Worm (Caenorhabditis elegans) whole organism, midembryonic: ENCODE measurements around the gene T14G8.4.

ENCODE experiments used
- T22C8.4 ChIP-seq: fragments of 200-800 bp; sonication (Bioruptor generic); IDR thresholded peaks from 2 replicates; pipeline ENCODE4 v1.3.6; 2022; ENCODE audit warnings: missing genetic modification characterization, missing compliant biosample characterization
- cog-1 ChIP-seq: sonication (generic microtip); optimal IDR thresholded peaks from 2 replicates; lab custom pipeline; 2016; ENCODE audit warnings: missing genetic modification characterization, missing compliant biosample characterization
- flt-1 ChIP-seq: fragments of 200-800 bp; sonication (Bioruptor generic); IDR thresholded peaks from 2 replicates; pipeline ENCODE4 v1.3.6; 2022; ENCODE audit warnings: missing genetic modification characterization, missing compliant biosample characterization
- klf-2 ChIP-seq: fragments of 200-800 bp; sonication (Bioruptor generic); conservative IDR thresholded peaks from 2 replicates; pipeline ENCODE4 v1.3.6; 2022; ENCODE audit warnings: missing genetic modification reagents, missing genetic modification characterization, missing compliant biosample characterization
- med-1 ChIP-seq: sonication (generic microtip); optimal IDR thresholded peaks from 2 replicates; lab custom pipeline; 2017; ENCODE audit warnings: missing genetic modification characterization, mild to moderate bottlenecking, missing compliant biosample characterization, antibody characterized with exemption, missing genetic modification reagents; ENCODE audit not compliant: insufficient read depth
- ref-1 ChIP-seq: fragments of 200-800 bp; sonication (Bioruptor generic); conservative IDR thresholded peaks from 2 replicates; pipeline ENCODE4 v1.3.6; 2022; ENCODE audit warnings: missing genetic modification reagents, missing genetic modification characterization, missing compliant biosample characterization
- tab-1 ChIP-seq: fragments of 200-800 bp; sonication (Bioruptor generic); IDR thresholded peaks from 2 replicates; pipeline ENCODE4 v1.3.6; 2022; ENCODE audit warnings: missing genetic modification characterization, missing compliant biosample characterization
- ztf-23 ChIP-seq: fragments of 200-800 bp; sonication (Bioruptor generic); IDR thresholded peaks from 2 replicates; pipeline ENCODE4 v1.3.6; 2022; ENCODE audit warnings: missing genetic modification reagents, missing genetic modification characterization, missing compliant biosample characterization
- ztf-29 ChIP-seq: fragments of 200-800 bp; sonication (Bioruptor generic); IDR thresholded peaks from 2 replicates; pipeline ENCODE4 v1.3.6; 2022; ENCODE audit warnings: missing genetic modification reagents, missing genetic modification characterization, missing compliant biosample characterization

The T14G8.4 gene

ce11 chrX:12873688-12874364 is 10.1 kb upstream of the T14G8.4 start:
- TF ChIP-seq ref-1 (no peak), T22C8.4 (GFP tag; lab: Robert Waterston, UW) (no peak), cog-1 (tag; lab: Kevin White, UChicago) (no peak), tab-1 (GFP tag; lab: Robert Waterston, UW) (no peak), ztf-23 (GFP tag; lab: Robert Waterston, UW) (no peak), med-1 (no peak), flt-1 (GFP tag; lab: Robert Waterston, UW) (no peak), klf-2 (GFP tag; lab: Robert Waterston, UW) (no peak), ztf-29 (no peak)

ce11 chrX:12872022-12872888 is 8.6 kb upstream of the T14G8.4 start:
- no peak for TF ChIP-seq klf-2 (GFP tag; lab: Robert Waterston, UW)
- TF ChIP-seq flt-1 (GFP tag; lab: Robert Waterston, UW): no peak
- TF ChIP-seq T22C8.4 (GFP tag; lab: Robert Waterston, UW): no peak
- TF ChIP-seq ref-1: no peak
- TF ChIP-seq ztf-23 (GFP tag; lab: Robert Waterston, UW): no peak
- TF ChIP-seq ztf-29: no peak
- no peak for TF ChIP-seq cog-1 (tag; lab: Kevin White, UChicago)

- TF ChIP-seq ztf-23 (GFP tag; lab: Robert Waterston, UW) (no peak), tab-1 (GFP tag; lab: Robert Waterston, UW) (no peak), cog-1 (tag; lab: Kevin White, UChicago) (no peak), med-1 (no peak), T22C8.4 (GFP tag; lab: Robert Waterston, UW) (no peak), flt-1 (GFP tag; lab: Robert Waterston, UW) (no peak), ref-1 (no peak), ztf-29 (no peak), klf-2 (GFP tag; lab: Robert Waterston, UW) (no peak)
Measured at ce11 chrX:12869827-12870394, 6.2 kb upstream of the T14G8.4 start.

ce11 chrX:12869412-12869811 is 5.7 kb upstream of the T14G8.4 start:
- TF ChIP-seq ztf-23 (GFP tag; lab: Robert Waterston, UW): no peak

ce11 chrX:12863262-12863661 is 434 bp downstream of the T14G8.4 start:
- TF ChIP-seq tab-1 (GFP tag; lab: Robert Waterston, UW) (no peak), cog-1 (tag; lab: Kevin White, UChicago) (no peak), ref-1 (no peak), ztf-29 (no peak), med-1 (no peak), T22C8.4 (GFP tag; lab: Robert Waterston, UW) (no peak), klf-2 (GFP tag; lab: Robert Waterston, UW) (no peak), ztf-23 (GFP tag; lab: Robert Waterston, UW) (no peak), flt-1 (GFP tag; lab: Robert Waterston, UW) (no peak)

ce11 chrX:12862509-12862908 is 1.2 kb downstream of the T14G8.4 start, which contains the start of gene T14G8.6:
T14G8.6 (minus strand) TSS chrX:12862846.
- TF ChIP-seq klf-2 (GFP tag; lab: Robert Waterston, UW) (no peak), tab-1 (GFP tag; lab: Robert Waterston, UW) (no peak), ztf-23 (GFP tag; lab: Robert Waterston, UW) (no peak), ztf-29 (no peak), flt-1 (GFP tag; lab: Robert Waterston, UW) (no peak), ref-1 (no peak), med-1 (no peak), cog-1 (tag; lab: Kevin White, UChicago) (no peak), T22C8.4 (GFP tag; lab: Robert Waterston, UW) (no peak)

ce11 chrX:12860711-12861287 is 2.9 kb downstream of the T14G8.4 start, which contains the start of gene T14G8.3:
T14G8.3 (plus strand) TSS chrX:12861237.
- TF ChIP-seq T22C8.4 (GFP tag; lab: Robert Waterston, UW) (no peak), flt-1 (GFP tag; lab: Robert Waterston, UW) (no peak), ztf-29 (no peak), ztf-23 (GFP tag; lab: Robert Waterston, UW) (no peak)

- TF ChIP-seq klf-2 (GFP tag; lab: Robert Waterston, UW) (no peak), ztf-23 (GFP tag; lab: Robert Waterston, UW) (no peak), cog-1 (tag; lab: Kevin White, UChicago) (no peak), med-1 (no peak), flt-1 (GFP tag; lab: Robert Waterston, UW) (no peak), ztf-29 (no peak), tab-1 (GFP tag; lab: Robert Waterston, UW) (no peak), T22C8.4 (GFP tag; lab: Robert Waterston, UW) (no peak)
Measured at ce11 chrX:12857701-12858100, 6.0 kb downstream of the T14G8.4 start, which contains the start of gene T14G8.2. T14G8.2 (plus strand) TSS chrX:12858001.

ce11 chrX:12854680-12855079 is 9.0 kb downstream of the T14G8.4 start:
- TF ChIP-seq flt-1 (GFP tag; lab: Robert Waterston, UW) (peak; percentile 71), ztf-23 (GFP tag; lab: Robert Waterston, UW) (0 out of 2 replicates have a peak, but pooled peaks have one; percentile 59), klf-2 (GFP tag; lab: Robert Waterston, UW) (no peak), tab-1 (GFP tag; lab: Robert Waterston, UW) (peak; percentile 41; the same call in 1 of the 2 replicates)
